Fruit fly (Drosophila melanogaster) whole organism, embryonic: ENCODE measurements around the gene CG32537.

Experiments used
- BtbVII ChIP-seq: fragments of 200-800 bp; sonication (Bioruptor generic); optimal IDR thresholded peaks from 3 replicates; lab custom pipeline; 2017; ENCODE audit warnings: missing biosample characterization, mild to moderate bottlenecking, missing genetic modification characterization
- CG1024 ChIP-seq: fragments of 200-800 bp; sonication (Bioruptor generic); IDR thresholded peaks from 2 replicates; pipeline ENCODE4 v1.3.6; 2022; ENCODE audit warnings: missing biosample characterization, missing genetic modification characterization
- CG11456 ChIP-seq: fragments of 200-800 bp; sonication (Bioruptor generic); IDR thresholded peaks from 3 replicates; pipeline ENCODE4 v1.3.6; 2022; ENCODE audit warnings: missing biosample characterization, missing genetic modification characterization
- CG12104 ChIP-seq: fragments of 200-800 bp; sonication (Bioruptor generic); optimal IDR thresholded peaks from 3 replicates; lab custom pipeline; 2016; ENCODE audit warnings: missing biosample characterization, missing genetic modification characterization
- CG12236 ChIP-seq: fragments of 200-800 bp; sonication (Bioruptor generic); optimal IDR thresholded peaks from 2 replicates; lab custom pipeline; 2016; ENCODE audit warnings: missing biosample characterization, missing genetic modification characterization
- CG13296 ChIP-seq: fragments of 200-800 bp; sonication (Bioruptor generic); optimal IDR thresholded peaks from 3 replicates; lab custom pipeline; 2018; ENCODE audit warnings: missing biosample characterization, mild to moderate bottlenecking, missing genetic modification characterization
- CG14014 ChIP-seq: fragments of 200-800 bp; sonication (Bioruptor generic); IDR thresholded peaks from 2 replicates; pipeline ENCODE4 v1.3.6; 2022; ENCODE audit warnings: missing biosample characterization, missing genetic modification characterization
- CG14441 ChIP-seq: fragments of 200-800 bp; sonication (Bioruptor generic); IDR thresholded peaks from 2 replicates; pipeline ENCODE4 v1.3.6; 2022; ENCODE audit warnings: missing biosample characterization, missing genetic modification characterization
- CG14860 ChIP-seq: fragments of 200-800 bp; sonication (Bioruptor generic); IDR thresholded peaks from 3 replicates; pipeline ENCODE4 v1.3.6; 2022; ENCODE audit warnings: missing biosample characterization, missing genetic modification characterization; ENCODE audit not compliant: partially characterized antibody
- CG17328 ChIP-seq: fragments of 200-800 bp; sonication (Bioruptor generic); IDR thresholded peaks from 2 replicates; pipeline ENCODE4 v1.3.6; 2022; ENCODE audit warnings: missing biosample characterization, missing genetic modification characterization
- CG3163 ChIP-seq: fragments of 200-800 bp; sonication (Bioruptor generic); optimal IDR thresholded peaks from 3 replicates; lab custom pipeline; 2016; ENCODE audit warnings: missing biosample characterization, missing genetic modification characterization
- CG32532 ChIP-seq: fragments of 200-800 bp; sonication (Bioruptor generic); IDR thresholded peaks from 2 replicates; pipeline ENCODE4 v1.3.6; 2022; ENCODE audit warnings: missing biosample characterization, missing genetic modification characterization
- CG33213 ChIP-seq: fragments of 200-800 bp; sonication (Bioruptor generic); optimal IDR thresholded peaks from 3 replicates; lab custom pipeline; 2016; ENCODE audit warnings: missing biosample characterization, missing genetic modification characterization
- CG34224 ChIP-seq: fragments of 200-800 bp; sonication (Bioruptor generic); IDR thresholded peaks from 3 replicates; pipeline ENCODE4 v1.3.6; 2022; ENCODE audit warnings: missing biosample characterization, missing genetic modification characterization; ENCODE audit not compliant: partially characterized antibody
- CG42726 ChIP-seq: fragments of 200-800 bp; sonication (Bioruptor generic); IDR thresholded peaks from 2 replicates; pipeline ENCODE4 v1.3.6; 2022; ENCODE audit warnings: missing biosample characterization, missing genetic modification characterization; ENCODE audit not compliant: partially characterized antibody
- CG43689 ChIP-seq: fragments of 200-800 bp; sonication (Bioruptor generic); IDR thresholded peaks from 2 replicates; pipeline ENCODE4 v1.3.6; 2022; ENCODE audit warnings: missing biosample characterization, missing genetic modification characterization
- CG6683 ChIP-seq: fragments of 200-800 bp; sonication (Bioruptor generic); optimal IDR thresholded peaks from 2 replicates; lab custom pipeline; 2017; ENCODE audit warnings: missing biosample characterization, mild to moderate bottlenecking, missing genetic modification characterization, missing genetic modification reagents
- CG7963 ChIP-seq: fragments of 200-800 bp; sonication (Bioruptor generic); IDR thresholded peaks from 3 replicates; pipeline ENCODE4 v1.3.6; 2022; ENCODE audit warnings: missing biosample characterization, missing genetic modification characterization; ENCODE audit not compliant: partially characterized antibody
- CG9797 ChIP-seq: fragments of 200-800 bp; sonication (Bioruptor generic); optimal IDR thresholded peaks from 3 replicates; lab custom pipeline; 2018; ENCODE audit warnings: missing biosample characterization, mild to moderate bottlenecking, missing genetic modification characterization
- CTCF ChIP-seq: fragments of 200-800 bp; sonication (Bioruptor generic); optimal IDR thresholded peaks from 2 replicates; lab custom pipeline; 2017; ENCODE audit warnings: missing biosample characterization, mild to moderate bottlenecking, missing genetic modification characterization, moderate library complexity
- Dip3 ChIP-seq: fragments of 200-800 bp; sonication (Bioruptor generic); optimal IDR thresholded peaks from 3 replicates; lab custom pipeline; 2016; ENCODE audit warnings: missing biosample characterization, missing genetic modification characterization
- Drgx ChIP-seq: fragments of 200-800 bp; sonication (Bioruptor generic); IDR thresholded peaks from 2 replicates; pipeline ENCODE4 v1.3.6; 2022; ENCODE audit warnings: missing biosample characterization, missing genetic modification characterization
- MESR4 ChIP-seq: fragments of 200-800 bp; sonication (Bioruptor generic); optimal IDR thresholded peaks from 2 replicates; lab custom pipeline; 2018; ENCODE audit warnings: missing biosample characterization, mild to moderate bottlenecking, missing genetic modification characterization, moderate library complexity
- Med ChIP-seq: fragments of 200-800 bp; sonication (Bioruptor generic); peaks from one replicate; lab custom pipeline; 2016; ENCODE audit warnings: missing biosample characterization, missing genetic modification characterization, mild to moderate bottlenecking, inconsistent platforms, moderate library complexity
- NFAT ChIP-seq: fragments of 200-800 bp; sonication (Bioruptor generic); IDR thresholded peaks from 2 replicates; pipeline ENCODE4 v1.3.6; 2022; ENCODE audit warnings: missing biosample characterization, missing genetic modification characterization
- Nf-YA ChIP-seq: fragments of 200-800 bp; sonication (Bioruptor generic); IDR thresholded peaks from 2 replicates; pipeline ENCODE4 v1.3.6; 2022; ENCODE audit warnings: missing biosample characterization, missing genetic modification characterization
- Nf-YB ChIP-seq: fragments of 200-800 bp; sonication (Bioruptor generic); optimal IDR thresholded peaks from 3 replicates; lab custom pipeline; 2019; ENCODE audit warnings: missing biosample characterization, mild to moderate bottlenecking, missing genetic modification characterization, moderate library complexity
- PHDP ChIP-seq: fragments of 200-800 bp; sonication (Bioruptor generic); optimal IDR thresholded peaks from 3 replicates; lab custom pipeline; 2018; ENCODE audit warnings: missing biosample characterization, mild to moderate bottlenecking, missing genetic modification characterization, moderate library complexity
- Sin3A ChIP-seq: fragments of >200 bp; optimal IDR thresholded peaks from 2 replicates; lab custom pipeline; 2018
- Spps ChIP-seq: fragments of 200-800 bp; sonication (Bioruptor generic); optimal IDR thresholded peaks from 2 replicates; lab custom pipeline; 2018; ENCODE audit warnings: missing biosample characterization, mild to moderate bottlenecking, missing genetic modification characterization
- Sry-δ ChIP-seq: fragments of 200-800 bp; sonication (Bioruptor generic); optimal IDR thresholded peaks from 2 replicates; lab custom pipeline; 2016; ENCODE audit warnings: missing biosample characterization, missing genetic modification characterization
- ab ChIP-seq: fragments of 200-800 bp; sonication (Bioruptor generic); optimal IDR thresholded peaks from 2 replicates; lab custom pipeline; 2016; ENCODE audit warnings: missing biosample characterization, missing genetic modification characterization
- amos ChIP-seq: fragments of 200-800 bp; sonication (Bioruptor generic); IDR thresholded peaks from 2 replicates; pipeline ENCODE4 v1.3.6; 2022; ENCODE audit warnings: missing biosample characterization, missing genetic modification characterization; ENCODE audit not compliant: partially characterized antibody
- aop ChIP-seq: fragments of 200-800 bp; sonication (Bioruptor generic); IDR thresholded peaks from 2 replicates; pipeline ENCODE4 v1.3.6; 2022; ENCODE audit warnings: missing biosample characterization, missing genetic modification characterization
- ara ChIP-seq: fragments of 200-800 bp; sonication (Bioruptor generic); IDR thresholded peaks from 2 replicates; pipeline ENCODE4 v1.3.6; 2022; ENCODE audit warnings: missing biosample characterization, missing genetic modification characterization
- bbx ChIP-seq: fragments of 200-800 bp; sonication (Bioruptor generic); IDR thresholded peaks from 2 replicates; pipeline ENCODE4 v1.3.6; 2022; ENCODE audit warnings: missing biosample characterization, missing genetic modification characterization; ENCODE audit not compliant: partially characterized antibody
- chm ChIP-seq: fragments of 200-800 bp; sonication (Bioruptor generic); IDR thresholded peaks from 2 replicates; pipeline ENCODE4 v1.3.6; 2022; ENCODE audit warnings: missing biosample characterization, missing genetic modification characterization
- inv ChIP-seq: fragments of 200-800 bp; sonication (Bioruptor generic); IDR thresholded peaks from 2 replicates; pipeline ENCODE4 v1.3.6; 2022; ENCODE audit warnings: missing biosample characterization, missing genetic modification characterization; ENCODE audit not compliant: partially characterized antibody
- ken ChIP-seq: fragments of 200-800 bp; sonication (Bioruptor generic); IDR thresholded peaks from 3 replicates; pipeline ENCODE4 v1.3.6; 2022; ENCODE audit warnings: missing biosample characterization, missing genetic modification characterization
- lmd ChIP-seq: fragments of 200-800 bp; sonication (Bioruptor generic); IDR thresholded peaks from 2 replicates; pipeline ENCODE4 v1.3.6; 2022; ENCODE audit warnings: missing biosample characterization, missing genetic modification characterization
- pfk ChIP-seq: fragments of 200-800 bp; sonication (Bioruptor generic); optimal IDR thresholded peaks from 2 replicates; lab custom pipeline; 2018; ENCODE audit warnings: missing biosample characterization, mild to moderate bottlenecking, missing genetic modification characterization, moderate library complexity
- phol ChIP-seq: fragments of 200-800 bp; sonication (Bioruptor generic); optimal IDR thresholded peaks from 3 replicates; lab custom pipeline; 2018; ENCODE audit warnings: missing biosample characterization, mild to moderate bottlenecking, missing genetic modification characterization, moderate library complexity
- pzg ChIP-seq: fragments of 200-800 bp; sonication (Bioruptor generic); optimal IDR thresholded peaks from 3 replicates; lab custom pipeline; 2018; ENCODE audit warnings: missing biosample characterization, mild to moderate bottlenecking, missing genetic modification characterization, moderate library complexity
- sens-2 ChIP-seq: fragments of 200-800 bp; sonication (Bioruptor generic); IDR thresholded peaks from 2 replicates; pipeline ENCODE4 v1.3.6; 2022; ENCODE audit warnings: missing biosample characterization, missing genetic modification characterization
- seq ChIP-seq: fragments of 200-800 bp; sonication (Bioruptor generic); IDR thresholded peaks from 2 replicates; pipeline ENCODE4 v1.3.6; 2022; ENCODE audit warnings: missing biosample characterization, missing genetic modification characterization
- sob ChIP-seq: fragments of 200-800 bp; sonication (Bioruptor generic); IDR thresholded peaks from 2 replicates; pipeline ENCODE4 v1.3.6; 2022; ENCODE audit warnings: missing biosample characterization, missing genetic modification characterization
- stwl ChIP-seq: fragments of 200-800 bp; sonication (Bioruptor generic); optimal IDR thresholded peaks from 3 replicates; lab custom pipeline; 2018; ENCODE audit warnings: missing biosample characterization, mild to moderate bottlenecking, missing genetic modification characterization, moderate library complexity
- tx ChIP-seq: fragments of 200-800 bp; sonication (Bioruptor generic); optimal IDR thresholded peaks from 2 replicates; lab custom pipeline; 2016; ENCODE audit warnings: missing biosample characterization, missing genetic modification characterization
- zf30C ChIP-seq: fragments of 200-800 bp; sonication (Bioruptor generic); optimal IDR thresholded peaks from 3 replicates; lab custom pipeline; 2018; ENCODE audit warnings: missing biosample characterization, mild to moderate bottlenecking, missing genetic modification characterization

The CG32537 gene

DNA sequence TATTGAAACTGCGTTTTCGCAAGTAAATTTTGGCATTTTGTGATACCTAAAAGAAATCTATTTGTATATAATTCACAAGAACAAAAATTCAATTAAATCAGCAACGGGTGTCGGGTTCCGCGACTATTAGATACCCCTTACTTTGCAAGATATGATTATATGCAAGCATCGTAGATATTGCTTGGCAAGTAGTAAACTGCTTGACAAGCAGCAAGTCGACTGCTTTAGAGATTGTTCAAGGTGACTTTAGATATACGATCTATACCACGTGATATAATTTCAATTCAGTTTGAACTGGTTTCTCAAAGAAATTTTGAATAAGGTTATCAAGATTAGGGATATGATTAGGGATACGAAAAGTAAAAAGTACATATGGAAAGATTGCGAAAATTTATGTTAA, 2.1 kb upstream of the CG32537 start (continued):
- no peak for TF ChIP-seq seq (GFP tag; lab: Robert Waterston, UW)
- TF ChIP-seq stwl = peak; percentile 22
- no peak for TF ChIP-seq CG6683 (GFP tag; lab: Kevin White, UChicago)
- TF ChIP-seq lmd = no peak
- no peak for TF ChIP-seq pfk (GFP tag; lab: Kevin White, UChicago)
- TF ChIP-seq sens-2 (GFP tag; lab: Robert Waterston, UW) = no peak
- TF ChIP-seq Nf-YB (GFP tag; lab: Kevin White, UChicago) = no peak
- TF ChIP-seq ara (GFP tag; lab: Robert Waterston, UW) = no peak
- TF ChIP-seq PHDP (tag; lab: Kevin White, UChicago) = no peak
- no peak for TF ChIP-seq Spps (tag; lab: Kevin White, UChicago)
- TF ChIP-seq CG34224 (GFP tag; lab: Robert Waterston, UW) = no peak
- TF ChIP-seq CG17328 = no peak
- no peak for TF ChIP-seq aop (GFP tag; lab: Robert Waterston, UW)

DNA sequence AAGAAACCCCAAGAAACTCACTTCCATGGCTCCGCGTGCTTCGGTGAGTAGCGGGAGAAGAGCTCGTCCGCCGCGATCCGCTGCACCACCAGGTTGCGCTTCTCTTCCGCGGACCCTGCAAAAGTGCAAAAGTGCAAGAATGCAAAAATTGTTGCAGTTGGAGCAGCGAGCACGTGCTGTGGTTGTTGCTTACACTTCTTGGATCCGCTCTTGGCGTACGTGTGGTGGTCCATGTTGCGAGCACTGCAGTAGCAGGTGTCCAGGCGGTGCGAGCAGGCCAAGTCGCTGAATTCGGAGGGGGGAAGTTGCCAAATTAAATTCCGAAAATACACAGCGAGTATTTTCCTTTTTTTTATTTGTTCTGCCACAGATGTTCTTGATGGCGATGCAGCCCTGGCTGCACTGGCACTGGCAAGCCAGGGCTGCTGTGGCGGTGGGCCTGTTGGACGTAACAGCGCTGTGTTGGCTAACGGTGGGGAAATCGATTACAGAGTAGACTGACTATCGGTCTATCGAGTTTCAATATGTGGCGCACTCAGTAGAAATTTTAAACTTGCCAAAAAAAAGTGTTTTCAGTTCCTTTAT, 7.8 kb downstream of the CG32537 start, which contains the start of gene CG8010:
TSS of gene CG8010 (minus strand) at position 413 of the 585 bp plus-strand sequence.
- TF ChIP-seq phol (peak; percentile 4), CG33213 (GFP tag; lab: Kevin White, UChicago) (no peak), CG32532 (GFP tag; lab: Robert Waterston, UW) (peak; percentile 33; the same call in 1 of the 2 replicates), CG14860 (no peak), bbx (GFP tag; lab: Robert Waterston, UW) (peak; percentile 63), CG12104 (GFP tag; lab: Kevin White, UChicago) (no peak), tx (GFP tag; lab: Kevin White, UChicago) (peak; percentile 1), CTCF (peak; percentile 16), Drgx (GFP tag; lab: Robert Waterston, UW) (0 out of 2 replicates have a peak, but pooled peaks have one; percentile 30), CG9797 (GFP tag; lab: Kevin White, UChicago) (peak; percentile 12), NFAT (GFP tag; lab: Robert Waterston, UW) (0 out of 2 replicates have a peak, but pooled peaks have one; percentile 9), sob (GFP tag; lab: Robert Waterston, UW) (0 out of 2 replicates have a peak, but pooled peaks have one; percentile 24), CG43689 (GFP tag; lab: Robert Waterston, UW) (no peak), chm (peak; percentile 48; the same call in 1 of the 2 replicates), ab (no peak), inv (GFP tag; lab: Robert Waterston, UW) (peak; percentile 33; the same call in 1 of the 2 replicates), MESR4 (GFP tag; lab: Kevin White, UChicago) (peak; percentile 87), BtbVII (GFP tag; lab: Kevin White, UChicago) (no peak), CG1024 (0 out of 2 replicates have a peak, but pooled peaks have one; percentile 24), CG42726 (GFP tag; lab: Robert Waterston, UW) (peak; percentile 54), CG11456 (GFP tag; lab: Robert Waterston, UW) (peak; percentile 39; the same call in 1 of the 3 replicates), CG14441 (GFP tag; lab: Robert Waterston, UW) (0 out of 2 replicates have a peak, but pooled peaks have one; percentile 16), Med (peak; percentile 80), stwl (peak; percentile 47), Sry-δ (GFP tag; lab: Kevin White, UChicago) (peak; percentile 54), pzg (GFP tag; lab: Kevin White, UChicago) (peak; percentile 86), zf30C (GFP tag; lab: Kevin White, UChicago) (peak; percentile 81), CG14014 (peak; percentile 40; the same call in 1 of the 2 replicates), amos (GFP tag; lab: Robert Waterston, UW) (peak; percentile 41; the same call in 1 of the 2 replicates), CG3163 (GFP tag; lab: Kevin White, UChicago) (peak; percentile 19), CG7963 (GFP tag; lab: Robert Waterston, UW) (peak; percentile 42; the same call in 1 of the 3 replicates), CG13296 (GFP tag; lab: Kevin White, UChicago) (peak; percentile 5), ken (GFP tag; lab: Robert Waterston, UW) (0 out of 3 replicates have a peak, but pooled peaks have one; percentile 20), Dip3 (no peak), CG12236 (no peak), Sin3A (peak; percentile 13), Nf-YA (GFP tag; lab: Robert Waterston, UW) (peak; percentile 39; the same call in 1 of the 2 replicates)
